Worm (Caenorhabditis elegans): ENCODE measurements around the gene pyt-1.

The pyt-1 gene

ce11 chrV:10255005-10255472 lies 25.9 kb upstream of the pyt-1 start, which contains the start of gene rop-1:
Gene rop-1 (minus strand): TSS chrV:10255055.
- TF ChIP-seq fkh-2 (tag; optimal IDR thresholded peaks at IDR 0.05), result no peak
- TF ChIP-seq sea-2 (GFP tag; optimal IDR thresholded peaks at IDR 0.05), result no peak
- TF ChIP-seq lin-39 (tag; optimal IDR thresholded peaks at IDR 0.05), result no peak
- TF ChIP-seq mml-1 (tag; optimal IDR thresholded peaks at IDR 0.05), result no peak
- TF ChIP-seq daf-12 (tag; optimal IDR thresholded peaks at IDR 0.05), result no peak
- no peak for TF ChIP-seq nhr-76 (tag; optimal IDR thresholded peaks at IDR 0.05)
- TF ChIP-seq lsy-12 (tag; optimal IDR thresholded peaks at IDR 0.05), result no peak
- no peak for TF ChIP-seq snpc-4 (tag; optimal IDR thresholded peaks at IDR 0.05)
- peak; percentile 7 for TF ChIP-seq nfya-1 (tag; optimal IDR thresholded peaks at IDR 0.05; ENCODE audit: insufficient read depth)
- TF ChIP-seq ceh-28 (tag; optimal IDR thresholded peaks at IDR 0.05), result no peak
- no peak for TF ChIP-seq ztf-11 (tag; optimal IDR thresholded peaks at IDR 0.05)
- no peak for TF ChIP-seq egl-27 (tag; optimal IDR thresholded peaks at IDR 0.05)
- TF ChIP-seq pqm-1 (tag; optimal IDR thresholded peaks at IDR 0.05), result peak; percentile 32
- TF ChIP-seq R02D3.7 (tag; optimal IDR thresholded peaks at IDR 0.05), result no peak
- no peak for TF ChIP-seq hmg-11 (tag; optimal IDR thresholded peaks at IDR 0.05)
- TF ChIP-seq pha-4 (tag; optimal IDR thresholded peaks at IDR 0.05), result peak; percentile 62
- peak; percentile 13 for TF ChIP-seq elt-2 (tag; optimal IDR thresholded peaks at IDR 0.05)
- no peak for TF ChIP-seq ama-1 (optimal IDR thresholded peaks at IDR 0.05)

- TF ChIP-seq lsy-12 (tag; optimal IDR thresholded peaks at IDR 0.05) (no peak), pqm-1 (tag; optimal IDR thresholded peaks at IDR 0.05) (no peak), ama-1 (optimal IDR thresholded peaks at IDR 0.05) (peak; percentile 53), skn-1 (tag; optimal IDR thresholded peaks at IDR 0.05) (no peak), fos-1 (tag; optimal IDR thresholded peaks at IDR 0.05) (no peak), zag-1 (tag; optimal IDR thresholded peaks at IDR 0.05) (no peak), nhr-67 (tag; optimal IDR thresholded peaks at IDR 0.05) (no peak), nhr-237 (tag; optimal IDR thresholded peaks at IDR 0.05) (no peak)
These were observed 23.6 kb upstream of the pyt-1 start for ce11 chrV:10252682-10253081.

ce11 chrV:10249515-10249914 lies 20.4 kb upstream of the pyt-1 start:
- TF ChIP-seq egl-27 (tag; optimal IDR thresholded peaks at IDR 0.05), result no peak
- TF ChIP-seq ceh-9 (tag; optimal IDR thresholded peaks at IDR 0.05), result no peak
- no peak for TF ChIP-seq elt-2 (tag; optimal IDR thresholded peaks at IDR 0.05)
- no peak for TF ChIP-seq ztf-4 (tag; optimal IDR thresholded peaks at IDR 0.05)

ce11 chrV:10248255-10248979 lies 19.3 kb upstream of the pyt-1 start, which contains the start of gene akt-1:
Gene akt-1 (plus strand): TSS chrV:10248905.
- no peak for TF ChIP-seq eor-1 (tag; optimal IDR thresholded peaks at IDR 0.05)
- no peak for TF ChIP-seq elt-3 (tag; optimal IDR thresholded peaks at IDR 0.05)
- no peak for TF ChIP-seq sea-2 (GFP tag; optimal IDR thresholded peaks at IDR 0.05)
- TF ChIP-seq aly-2 (tag; optimal IDR thresholded peaks at IDR 0.05), result no peak
- peak; percentile 1 for TF ChIP-seq pha-4 (tag; optimal IDR thresholded peaks at IDR 0.05)
- peak; percentile 17 for TF ChIP-seq elt-2 (tag; optimal IDR thresholded peaks at IDR 0.05)
- TF ChIP-seq nhr-23 (tag; optimal IDR thresholded peaks at IDR 0.05), result no peak
- no peak for TF ChIP-seq daf-12 (tag; optimal IDR thresholded peaks at IDR 0.05)
- no peak for TF ChIP-seq unc-39 (tag; optimal IDR thresholded peaks at IDR 0.05)
- no peak for TF ChIP-seq skn-1 (tag; optimal IDR thresholded peaks at IDR 0.05)
- TF ChIP-seq pqm-1 (tag; optimal IDR thresholded peaks at IDR 0.05), result peak; percentile 77
- no peak for TF ChIP-seq egl-27 (tag; optimal IDR thresholded peaks at IDR 0.05)
- TF ChIP-seq nhr-12 (tag; optimal IDR thresholded peaks at IDR 0.05), result no peak
- TF ChIP-seq hmg-11 (tag; optimal IDR thresholded peaks at IDR 0.05), result peak; percentile 4
- no peak for TF ChIP-seq ceh-9 (tag; optimal IDR thresholded peaks at IDR 0.05)
- TF ChIP-seq tbx-2 (tag; optimal IDR thresholded peaks at IDR 0.05), result no peak

ce11 chrV:10247673-10248239 lies 18.6 kb upstream of the pyt-1 start:
- peak; percentile 75 for TF ChIP-seq ama-1 (optimal IDR thresholded peaks at IDR 0.05)
- no peak for TF ChIP-seq nhr-28 (tag; optimal IDR thresholded peaks at IDR 0.05)

Data from whole organism, L3 larva.